Fruit fly (Drosophila melanogaster) whole organism, pupa: Measurements from ENCODE around the gene CG32568.

Source experiments
- CG10348 ChIP-seq: fragments of 200-800 bp; sonication (Bioruptor generic); IDR thresholded peaks from 2 replicates; pipeline ENCODE4 v1.3.6; 2022; ENCODE audit warnings: missing biosample characterization, missing genetic modification characterization
- CG12605 ChIP-seq: fragments of 200-800 bp; sonication (Bioruptor generic); IDR thresholded peaks from 2 replicates; pipeline ENCODE4 v1.3.6; 2022; ENCODE audit warnings: missing biosample characterization, missing genetic modification characterization
- CG13204 ChIP-seq: fragments of 200-800 bp; sonication (Bioruptor generic); optimal IDR thresholded peaks from 2 replicates; lab custom pipeline; 2018; ENCODE audit warnings: missing biosample characterization, mild to moderate bottlenecking, missing genetic modification characterization, moderate library complexity
- CG14655 ChIP-seq: fragments of 200-800 bp; sonication (Bioruptor generic); optimal IDR thresholded peaks from 3 replicates; lab custom pipeline; 2017; ENCODE audit warnings: mild to moderate bottlenecking, missing biosample characterization, missing genetic modification reagents, missing genetic modification characterization
- CG15710 ChIP-seq: fragments of 200-800 bp; sonication (Bioruptor generic); optimal IDR thresholded peaks from 2 replicates; lab custom pipeline; 2018; ENCODE audit warnings: missing biosample characterization, mild to moderate bottlenecking, missing genetic modification characterization, moderate library complexity
- CG17806 ChIP-seq: fragments of 200-800 bp; sonication (Bioruptor generic); optimal IDR thresholded peaks from 2 replicates; lab custom pipeline; 2018; ENCODE audit warnings: missing biosample characterization, mild to moderate bottlenecking, missing genetic modification characterization, moderate library complexity
- CG32121 ChIP-seq: fragments of 200-800 bp; sonication (Bioruptor generic); IDR thresholded peaks from 2 replicates; pipeline ENCODE4 v1.3.6; 2022; ENCODE audit warnings: missing biosample characterization, missing genetic modification characterization
- CG34367 ChIP-seq: fragments of 200-800 bp; sonication (Bioruptor generic); optimal IDR thresholded peaks from 2 replicates; lab custom pipeline; 2018; ENCODE audit warnings: missing biosample characterization, mild to moderate bottlenecking, missing genetic modification characterization
- CG4496 ChIP-seq: fragments of 200-800 bp; sonication (Bioruptor generic); IDR thresholded peaks from 3 replicates; pipeline ENCODE4 v1.3.6; 2022; ENCODE audit warnings: missing biosample characterization, missing genetic modification characterization
- CG8159 ChIP-seq: fragments of 200-800 bp; sonication (Bioruptor generic); optimal IDR thresholded peaks from 3 replicates; lab custom pipeline; 2018; ENCODE audit warnings: missing biosample characterization, mild to moderate bottlenecking, missing genetic modification characterization, moderate library complexity
- CG8301 ChIP-seq: fragments of 200-800 bp; sonication (Bioruptor generic); optimal IDR thresholded peaks from 2 replicates; lab custom pipeline; 2018; ENCODE audit warnings: missing biosample characterization, mild to moderate bottlenecking, missing genetic modification characterization
- CG9948 ChIP-seq: fragments of 200-800 bp; sonication (Bioruptor generic); optimal IDR thresholded peaks from 2 replicates; lab custom pipeline; 2018; ENCODE audit warnings: missing biosample characterization, mild to moderate bottlenecking, missing genetic modification characterization, moderate library complexity
- D1 ChIP-seq: fragments of 200-800 bp; sonication (Bioruptor generic); optimal IDR thresholded peaks from 2 replicates; lab custom pipeline; 2018; ENCODE audit warnings: missing biosample characterization, mild to moderate bottlenecking, missing genetic modification characterization, moderate library complexity
- EcR ChIP-seq: fragments of 200-800 bp; sonication (Bioruptor generic); optimal IDR thresholded peaks from 3 replicates; lab custom pipeline; 2019; ENCODE audit warnings: missing biosample characterization, missing genetic modification characterization, mild to moderate bottlenecking, moderate library complexity, missing genetic modification reagents
- Ets98B ChIP-seq: fragments of 200-800 bp; sonication (Bioruptor generic); IDR thresholded peaks from 2 replicates; pipeline ENCODE4 v1.3.6; 2022; ENCODE audit warnings: missing biosample characterization, missing genetic modification characterization
- Pif1A ChIP-seq: fragments of 200-800 bp; sonication (Bioruptor generic); optimal IDR thresholded peaks from 3 replicates; lab custom pipeline; 2016; ENCODE audit warnings: missing biosample characterization, missing genetic modification characterization
- Pif1B ChIP-seq: fragments of 200-800 bp; sonication (Bioruptor generic); optimal IDR thresholded peaks from 3 replicates; lab custom pipeline; 2016; ENCODE audit warnings: missing biosample characterization, missing genetic modification characterization
- Snoo ChIP-seq: fragments of 200-800 bp; sonication (Bioruptor generic); optimal IDR thresholded peaks from 3 replicates; lab custom pipeline; 2017; ENCODE audit warnings: missing biosample characterization, mild to moderate bottlenecking, missing genetic modification characterization, inconsistent platforms
- fd96Ca ChIP-seq: fragments of 200-800 bp; sonication (Bioruptor generic); IDR thresholded peaks from 3 replicates; pipeline ENCODE4 v1.3.6; 2022; ENCODE audit warnings: missing biosample characterization, missing genetic modification characterization
- gl ChIP-seq: fragments of 200-800 bp; sonication (Bioruptor generic); optimal IDR thresholded peaks from 2 replicates; lab custom pipeline; 2018; ENCODE audit warnings: missing biosample characterization, mild to moderate bottlenecking, missing genetic modification characterization
- rn ChIP-seq: fragments of 200-800 bp; sonication (Bioruptor generic); IDR thresholded peaks from 2 replicates; pipeline ENCODE4 v1.3.6; 2022; ENCODE audit warnings: missing biosample characterization, missing genetic modification characterization

The CG32568 gene

dm6 chrX:16706774-16707173 is 33.9 kb upstream of the CG32568 start, which contains the start of gene CG9672:
Gene CG9672 (minus strand): TSS chrX:16706874.
- no peak for TF ChIP-seq CG12605 (GFP tag; lab: Robert Waterston, UW)
- TF ChIP-seq gl (tag; lab: Kevin White, UChicago) = no peak
- TF ChIP-seq CG13204 (GFP tag; lab: Kevin White, UChicago) = no peak
- no peak for TF ChIP-seq rn
- no peak for TF ChIP-seq Pif1B (GFP tag; lab: Kevin White, UChicago)
- TF ChIP-seq CG15710 (tag; lab: Kevin White, UChicago) = no peak
- TF ChIP-seq CG10348 (GFP tag; lab: Robert Waterston, UW) = no peak
- no peak for TF ChIP-seq CG14655 (GFP tag; lab: Kevin White, UChicago)
- TF ChIP-seq Ets98B = no peak
- no peak for TF ChIP-seq D1 (tag; lab: Kevin White, UChicago)
- no peak for TF ChIP-seq Pif1A (GFP tag; lab: Kevin White, UChicago)
- TF ChIP-seq CG9948 (tag; lab: Kevin White, UChicago) = no peak
- no peak for TF ChIP-seq Snoo (tag; lab: Kevin White, UChicago)
- no peak for TF ChIP-seq EcR (GFP tag; lab: Kevin White, UChicago)
- no peak for TF ChIP-seq CG8159 (tag; lab: Kevin White, UChicago)
- no peak for TF ChIP-seq CG34367
- no peak for TF ChIP-seq CG17806

- TF ChIP-seq CG13204 (GFP tag; lab: Kevin White, UChicago) (no peak), CG32121 (no peak), Snoo (tag; lab: Kevin White, UChicago) (no peak), gl (tag; lab: Kevin White, UChicago) (no peak), EcR (GFP tag; lab: Kevin White, UChicago) (no peak), Pif1B (GFP tag; lab: Kevin White, UChicago) (no peak), CG8301 (tag; lab: Kevin White, UChicago) (no peak), fd96Ca (GFP tag; lab: Robert Waterston, UW) (no peak), CG12605 (GFP tag; lab: Robert Waterston, UW) (no peak), Pif1A (GFP tag; lab: Kevin White, UChicago) (no peak), Ets98B (no peak)
- TF ChIP-seq, all 21 proteins: peak for 0
Measured at dm6 chrX:16711003-16711402, 29.7 kb upstream of the CG32568 start, which contains the start of gene CG13008. Gene CG13008 (plus strand): TSS chrX:16711303.

- TF ChIP-seq CG10348 (GFP tag; lab: Robert Waterston, UW) (no peak), CG13204 (GFP tag; lab: Kevin White, UChicago) (no peak)
Measured at dm6 chrX:16716649-16717048, 24.1 kb upstream of the CG32568 start.

DNA sequence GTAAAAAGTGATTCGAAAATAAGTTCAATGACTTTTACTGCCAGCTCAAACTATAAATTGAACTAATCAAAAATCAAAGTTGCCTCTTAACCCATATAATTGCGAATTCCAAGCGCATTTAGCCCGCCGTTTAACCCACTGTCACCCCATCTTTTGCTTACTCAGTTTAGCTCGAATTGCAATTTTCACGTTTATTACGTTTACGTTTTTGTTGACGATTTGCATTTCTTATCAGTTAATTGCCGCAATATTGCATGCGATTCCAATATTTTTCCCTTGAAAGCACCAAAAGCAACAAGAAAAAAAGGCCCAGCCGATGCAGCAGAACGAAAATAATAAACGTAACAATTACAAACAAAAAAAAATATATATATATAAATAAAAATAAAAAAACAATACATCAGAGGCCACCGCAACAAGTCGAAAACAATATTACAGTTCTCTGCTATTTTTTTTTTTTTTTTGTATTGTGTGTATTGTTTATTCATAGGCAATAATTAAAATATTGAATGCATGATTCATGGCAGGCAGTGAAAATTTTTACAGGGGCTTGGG is 22.5 kb upstream of the CG32568 start:
- no peak for TF ChIP-seq CG34367

DNA sequence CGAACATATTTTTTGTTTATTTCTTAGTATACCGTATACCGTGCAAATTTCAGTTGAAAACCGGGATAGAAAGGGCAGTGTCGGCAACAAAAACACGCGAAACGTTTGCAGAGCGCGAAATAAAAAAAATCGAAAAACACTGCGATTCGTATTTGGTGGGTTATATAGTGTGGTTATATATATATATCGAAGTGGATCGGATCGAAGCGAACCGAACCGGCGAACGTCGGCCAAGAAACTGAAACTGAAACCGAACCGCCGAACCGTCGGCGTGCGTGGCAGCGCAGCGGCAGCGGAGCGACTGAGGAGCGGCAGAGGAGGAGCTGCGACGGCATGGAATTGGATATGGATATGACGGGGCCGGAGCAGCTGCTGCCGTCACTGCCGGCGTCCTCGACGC is 19.5 kb upstream of the CG32568 start, which contains the start of the genes CG32572 and CG34325:
Gene CG32572 (plus strand): TSS at position 16 of the 400 bp plus-strand sequence.
Gene CG34325 (minus strand): TSS at position 244 of the 400 bp plus-strand sequence.
- no peak for TF ChIP-seq CG32121
- no peak for TF ChIP-seq CG8301 (tag; lab: Kevin White, UChicago)
- no peak for TF ChIP-seq CG14655 (GFP tag; lab: Kevin White, UChicago)
- TF ChIP-seq CG15710 (tag; lab: Kevin White, UChicago) = no peak
- TF ChIP-seq CG34367 = no peak
- TF ChIP-seq CG4496 (GFP tag; lab: Robert Waterston, UW) = no peak
- no peak for TF ChIP-seq gl (tag; lab: Kevin White, UChicago)
- no peak for TF ChIP-seq EcR (GFP tag; lab: Kevin White, UChicago)
- TF ChIP-seq CG9948 (tag; lab: Kevin White, UChicago) = no peak
- no peak for TF ChIP-seq Ets98B
- no peak for TF ChIP-seq Pif1A (GFP tag; lab: Kevin White, UChicago)

DNA sequence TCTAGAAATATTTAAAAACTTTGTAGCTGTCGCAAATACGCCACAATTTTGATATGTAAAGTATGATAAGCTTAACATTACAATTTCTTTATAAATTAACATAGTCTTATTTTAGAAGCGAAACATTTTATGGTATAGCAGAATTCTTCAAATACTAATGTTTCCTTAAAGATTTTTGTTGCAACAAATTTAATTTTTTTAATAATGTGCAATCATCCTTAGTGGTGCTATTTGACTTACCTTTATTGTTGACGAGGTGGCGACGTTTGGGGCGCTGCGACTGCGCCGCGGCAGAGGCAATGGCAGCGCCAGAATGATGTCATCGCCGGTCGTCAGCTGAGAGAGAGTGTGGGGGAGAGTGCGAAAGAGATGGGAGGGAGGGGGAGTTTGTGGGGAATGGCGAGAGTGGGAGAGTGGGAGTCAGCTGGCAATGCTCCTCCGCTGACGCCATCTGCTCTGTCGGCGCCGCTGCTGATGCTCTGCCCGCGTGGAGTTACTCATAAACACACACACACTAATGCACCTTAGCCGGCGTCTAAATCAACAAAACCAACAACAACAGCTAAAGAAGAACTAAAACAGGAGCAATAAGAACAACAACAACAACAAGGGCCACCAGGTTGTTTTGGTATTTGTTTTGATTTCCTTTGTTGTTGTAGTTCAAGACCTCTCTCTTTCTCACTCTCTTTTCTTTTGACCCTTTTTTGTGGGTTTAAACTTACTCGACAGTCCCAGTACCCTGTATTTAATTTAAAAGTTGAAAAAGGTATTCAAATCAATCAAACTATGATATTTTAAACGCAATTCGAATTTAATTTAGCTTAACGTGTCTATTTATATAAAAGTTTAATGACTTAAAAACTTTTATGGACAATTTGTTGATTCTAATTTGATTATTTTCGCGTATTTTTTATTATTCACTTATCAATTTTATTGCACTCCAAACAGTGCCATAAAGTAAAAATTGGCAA is 17.2 kb upstream of the CG32568 start:
- peak; percentile 22; the same call in 1 of the 2 replicates for TF ChIP-seq CG10348 (GFP tag; lab: Robert Waterston, UW)
- TF ChIP-seq CG12605 (GFP tag; lab: Robert Waterston, UW) = peak; percentile 31; the same call in 1 of the 2 replicates
- TF ChIP-seq gl (tag; lab: Kevin White, UChicago) = peak; percentile 92
- peak; percentile 46 for TF ChIP-seq CG8301 (tag; lab: Kevin White, UChicago)
- peak; percentile 70 for TF ChIP-seq EcR (GFP tag; lab: Kevin White, UChicago)
- TF ChIP-seq CG17806 = peak; percentile 60
- peak; percentile 8; the same call in 1 of the 2 replicates for TF ChIP-seq rn
- peak; percentile 51 for TF ChIP-seq CG15710 (tag; lab: Kevin White, UChicago)
- TF ChIP-seq Ets98B = peak; percentile 43; the same call in 1 of the 2 replicates
- TF ChIP-seq CG8159 (tag; lab: Kevin White, UChicago) = peak; percentile 64
- peak; percentile 65 for TF ChIP-seq Snoo (tag; lab: Kevin White, UChicago)
- TF ChIP-seq CG9948 (tag; lab: Kevin White, UChicago) = peak; percentile 68
- TF ChIP-seq D1 (tag; lab: Kevin White, UChicago) = no peak
- no peak for TF ChIP-seq Pif1B (GFP tag; lab: Kevin White, UChicago)
- peak; percentile 82 for TF ChIP-seq CG13204 (GFP tag; lab: Kevin White, UChicago)
- TF ChIP-seq CG14655 (GFP tag; lab: Kevin White, UChicago) = peak; percentile 53
- TF ChIP-seq CG34367 = peak; percentile 81
- no peak for TF ChIP-seq Pif1A (GFP tag; lab: Kevin White, UChicago)
- TF ChIP-seq fd96Ca (GFP tag; lab: Robert Waterston, UW) = 0 out of 3 replicates have a peak, but pooled peaks have one; percentile 42
- peak; percentile 67 for TF ChIP-seq CG32121
- TF ChIP-seq CG4496 (GFP tag; lab: Robert Waterston, UW) = peak; percentile 57
